Worm (Caenorhabditis elegans): ENCODE measurements around the gene F14D7.8.
A peak's percentile ranks its signal among the peaks of the same experiment; 100 is the strongest.

The F14D7.8 gene

DNA sequence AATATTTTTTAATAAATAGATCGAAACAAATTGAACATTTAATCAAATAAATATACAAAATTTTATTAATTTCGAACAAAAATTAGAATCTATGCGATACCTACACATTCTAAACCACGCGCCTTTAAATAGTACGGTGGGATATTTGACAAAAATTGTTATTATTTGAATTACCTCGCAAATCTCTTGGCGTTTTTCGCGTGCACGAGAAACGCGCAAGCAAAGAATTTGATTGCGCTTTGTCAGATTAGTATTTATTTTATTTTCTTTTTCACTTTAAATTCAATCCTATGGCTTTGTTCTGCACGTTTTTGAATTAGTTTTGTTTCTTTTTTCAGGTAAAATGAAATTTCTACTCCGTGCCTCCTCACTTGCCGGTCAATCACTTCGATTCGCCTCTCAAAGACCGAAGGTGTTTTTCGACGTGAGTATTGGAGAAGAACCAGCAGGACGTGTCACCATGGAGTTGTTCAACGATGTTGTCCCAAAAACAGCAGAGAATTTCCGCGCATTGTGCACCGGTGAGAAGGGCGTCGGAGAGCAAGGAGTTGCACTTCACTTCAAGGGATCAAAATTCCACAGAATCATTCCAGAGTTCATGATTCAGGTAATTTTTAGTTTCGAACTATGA, 43.3 kb upstream of the F14D7.8 start, which contains the start of gene cyn-1 (continued):
- TF ChIP-seq ttx-3 (tag; optimal IDR thresholded peaks at IDR 0.05) (no peak), eyg-1 (tag; optimal IDR thresholded peaks at IDR 0.05) (no peak), rnt-1 (tag; optimal IDR thresholded peaks at IDR 0.05) (no peak), hlh-13 (GFP tag; optimal IDR thresholded peaks at IDR 0.05) (no peak), che-1 (tag; optimal IDR thresholded peaks at IDR 0.05) (no peak), dmd-4 (tag; optimal IDR thresholded peaks at IDR 0.05; ENCODE audit: borderline replicate concordance) (no peak), hlh-15 (tag; optimal IDR thresholded peaks at IDR 0.05) (no peak), sdc-2 (tag; optimal IDR thresholded peaks at IDR 0.05) (no peak), ceh-18 (tag; optimal IDR thresholded peaks at IDR 0.05) (peak; percentile 33), dve-1 (tag; optimal IDR thresholded peaks at IDR 0.05) (peak; percentile 10), ceh-34 (tag; optimal IDR thresholded peaks at IDR 0.05) (peak; percentile 35), T23F11.4 (GFP tag; optimal IDR thresholded peaks at IDR 0.05) (no peak), pha-4 (tag; optimal IDR thresholded peaks at IDR 0.05) (no peak), elt-4 (tag; optimal IDR thresholded peaks at IDR 0.05) (no peak), ref-2 (tag; optimal IDR thresholded peaks at IDR 0.05) (no peak), unc-42 (tag; optimal IDR thresholded peaks at IDR 0.05) (peak; percentile 51), unc-86 (tag; optimal IDR thresholded peaks at IDR 0.05) (no peak), sox-2 (GFP tag; IDR thresholded peaks at IDR 0.05) (no peak), ceh-14 (tag; optimal IDR thresholded peaks at IDR 0.05) (no peak), nfya-1 (tag; optimal IDR thresholded peaks at IDR 0.05) (peak; percentile 81), ceh-48 (tag; optimal IDR thresholded peaks at IDR 0.05) (peak; percentile 28), Y22D7AL.16 (tag; optimal IDR thresholded peaks at IDR 0.05) (no peak), lin-11 (tag; optimal IDR thresholded peaks at IDR 0.05) (no peak), ceh-30 (tag; optimal IDR thresholded peaks at IDR 0.05) (no peak)

- TF ChIP-seq pqm-1 (tag; optimal IDR thresholded peaks at IDR 0.05) (no peak), pat-9 (tag; optimal IDR thresholded peaks at IDR 0.05) (no peak), ama-1 (optimal IDR thresholded peaks at IDR 0.05) (peak; percentile 52), unc-3 (GFP tag; conservative IDR thresholded peaks at IDR 0.05) (no peak), unc-3 (tag; optimal IDR thresholded peaks at IDR 0.05) (no peak)
Measured at ce11 chrV:14354258-14354877, 41.8 kb upstream of the F14D7.8 start, which contains the start of gene Y49A3A.3. TSS of gene Y49A3A.3 (plus strand) at chrV:14354410.

ce11 chrV:14352032-14352431, 39.4 kb upstream of the F14D7.8 start:
- TF ChIP-seq dve-1 (tag; optimal IDR thresholded peaks at IDR 0.05): no peak
- TF ChIP-seq zip-5 (tag; optimal IDR thresholded peaks at IDR 0.05): no peak
- no peak for TF ChIP-seq che-1 (tag; optimal IDR thresholded peaks at IDR 0.05)
- TF ChIP-seq Y22D7AL.16 (tag; optimal IDR thresholded peaks at IDR 0.05): no peak
- TF ChIP-seq odd-2 (tag; optimal IDR thresholded peaks at IDR 0.05): no peak
- no peak for TF ChIP-seq pha-2 (tag; optimal IDR thresholded peaks at IDR 0.05)
- no peak for TF ChIP-seq ttx-3 (tag; optimal IDR thresholded peaks at IDR 0.05)

- TF ChIP-seq ceh-31 (tag; optimal IDR thresholded peaks at IDR 0.05): no peak
- TF ChIP-seq pag-3 (tag; optimal IDR thresholded peaks at IDR 0.05; ENCODE audit: borderline replicate concordance): no peak
- TF ChIP-seq unc-3 (GFP tag; conservative IDR thresholded peaks at IDR 0.05): no peak
- TF ChIP-seq unc-3 (tag; optimal IDR thresholded peaks at IDR 0.05): no peak
- TF ChIP-seq sox-2 (GFP tag; IDR thresholded peaks at IDR 0.05): no peak
- no peak for TF ChIP-seq F13H6.1 (tag; optimal IDR thresholded peaks at IDR 0.05)
- TF ChIP-seq tbx-2 (tag; optimal IDR thresholded peaks at IDR 0.05): no peak
- no peak for TF ChIP-seq fkh-6 (tag; optimal IDR thresholded peaks at IDR 0.05)
- TF ChIP-seq ceh-30 (tag; optimal IDR thresholded peaks at IDR 0.05): no peak
- no peak for TF ChIP-seq ceh-45 (GFP tag; IDR thresholded peaks at IDR 0.05)
- TF ChIP-seq ceh-18 (tag; optimal IDR thresholded peaks at IDR 0.05): no peak
- no peak for TF ChIP-seq syd-9 (tag; optimal IDR thresholded peaks at IDR 0.05)
Measured at ce11 chrV:14351629-14352028, 39.0 kb upstream of the F14D7.8 start, which contains the start of gene vha-13. TSS of gene vha-13 (plus strand) at chrV:14351709.
